Worm (Caenorhabditis elegans) whole organism, late embryonic: ENCODE measurements around the gene btb-18.

ENCODE experiments used
- ceh-6 ChIP-seq: fragments of 200-800 bp; sonication (Bioruptor generic); optimal IDR thresholded peaks from 2 replicates; lab custom pipeline; 2018; ENCODE audit warnings: mild to moderate bottlenecking, missing genetic modification characterization, missing compliant biosample characterization
- pag-3 ChIP-seq: sonication (generic microtip); optimal IDR thresholded peaks from 2 replicates; lab custom pipeline; 2016; ENCODE audit warnings: missing compliant biosample characterization, missing genetic modification characterization, borderline replicate concordance

ce11 chrII:3250195-3250594 is 47.8 kb upstream of the btb-18 start:
- TF ChIP-seq ceh-6 = no peak
- TF ChIP-seq pag-3 (tag; lab: Kevin White, UChicago) = no peak
